Fruit fly (Drosophila melanogaster) whole organism, embryonic: ENCODE measurements around the gene CG14362.
A peak's percentile ranks its signal among the peaks of the same experiment; 100 is the strongest.

Experiments
- Atf-2 ChIP-seq: fragments of 200-800 bp; sonication (Bioruptor generic); optimal IDR thresholded peaks from 2 replicates; lab custom pipeline; 2016; ENCODE audit warnings: missing biosample characterization, missing genetic modification characterization
- Atf3 ChIP-seq: fragments of 200-800 bp; sonication (Bioruptor generic); optimal IDR thresholded peaks from 3 replicates; lab custom pipeline; 2016; ENCODE audit warnings: missing biosample characterization, missing genetic modification characterization
- B-H2 ChIP-seq: fragments of 200-800 bp; sonication (Bioruptor generic); optimal IDR thresholded peaks from 2 replicates; lab custom pipeline; 2018; ENCODE audit warnings: missing biosample characterization, mild to moderate bottlenecking, missing genetic modification characterization
- Bteb2 ChIP-seq: fragments of 200-800 bp; sonication (Bioruptor generic); optimal IDR thresholded peaks from 2 replicates; lab custom pipeline; 2016; ENCODE audit warnings: missing biosample characterization, missing genetic modification characterization
- CG10209 ChIP-seq: fragments of 200-800 bp; sonication (Bioruptor generic); optimal IDR thresholded peaks from 3 replicates; lab custom pipeline; 2017; ENCODE audit warnings: missing biosample characterization, mild to moderate bottlenecking, missing genetic modification characterization, missing genetic modification reagents
- CG10274 ChIP-seq: fragments of 200-800 bp; sonication (Bioruptor generic); optimal IDR thresholded peaks from 3 replicates; lab custom pipeline; 2017; ENCODE audit warnings: missing biosample characterization, mild to moderate bottlenecking, missing genetic modification characterization
- CG11560 ChIP-seq: fragments of 200-800 bp; sonication (Bioruptor generic); IDR thresholded peaks from 3 replicates; pipeline ENCODE4 v1.3.6; 2022; ENCODE audit warnings: missing biosample characterization, missing genetic modification characterization
- CG12071 ChIP-seq: fragments of 200-800 bp; sonication (Bioruptor generic); optimal IDR thresholded peaks from 3 replicates; lab custom pipeline; 2018; ENCODE audit warnings: missing biosample characterization, mild to moderate bottlenecking, missing genetic modification characterization
- CG12299 ChIP-seq: fragments of 200-800 bp; sonication (Bioruptor generic); optimal IDR thresholded peaks from 2 replicates; lab custom pipeline; 2018; ENCODE audit warnings: missing biosample characterization, mild to moderate bottlenecking, missing genetic modification characterization
- CG1529 ChIP-seq: fragments of 200-800 bp; sonication (Bioruptor generic); optimal IDR thresholded peaks from 3 replicates; lab custom pipeline; 2018; ENCODE audit warnings: missing biosample characterization, missing genetic modification characterization
- CG17612 ChIP-seq: fragments of 200-800 bp; sonication (Bioruptor generic); IDR thresholded peaks from 2 replicates; pipeline ENCODE4 v1.3.6; 2022; ENCODE audit warnings: missing biosample characterization, missing genetic modification characterization
- CG1792 ChIP-seq: fragments of 200-800 bp; sonication (Bioruptor generic); optimal IDR thresholded peaks from 2 replicates; lab custom pipeline; 2016; ENCODE audit warnings: missing biosample characterization, missing genetic modification characterization
- CG31224 ChIP-seq: fragments of 200-800 bp; sonication (Bioruptor generic); IDR thresholded peaks from 2 replicates; pipeline ENCODE4 v1.3.6; 2022; ENCODE audit warnings: missing biosample characterization, missing genetic modification characterization
- CG3281 ChIP-seq: fragments of 200-800 bp; sonication (Bioruptor generic); optimal IDR thresholded peaks from 3 replicates; lab custom pipeline; 2017; ENCODE audit warnings: missing biosample characterization, mild to moderate bottlenecking, missing genetic modification characterization
- CG3847 ChIP-seq: fragments of 200-800 bp; sonication (Bioruptor generic); IDR thresholded peaks from 2 replicates; pipeline ENCODE4 v1.3.6; 2022; ENCODE audit warnings: missing biosample characterization, missing genetic modification characterization
- CG42726 ChIP-seq: fragments of 200-800 bp; sonication (Bioruptor generic); IDR thresholded peaks from 2 replicates; pipeline ENCODE4 v1.3.6; 2022; ENCODE audit warnings: missing biosample characterization, missing genetic modification characterization; ENCODE audit not compliant: partially characterized antibody
- CG4282 ChIP-seq: fragments of 200-800 bp; sonication (Bioruptor generic); optimal IDR thresholded peaks from 2 replicates; lab custom pipeline; 2016; ENCODE audit warnings: missing biosample characterization, missing genetic modification characterization
- CG4730 ChIP-seq: fragments of 200-800 bp; sonication (Bioruptor generic); IDR thresholded peaks from 2 replicates; pipeline ENCODE4 v1.3.6; 2022; ENCODE audit warnings: missing biosample characterization, missing genetic modification characterization
- CG9215 ChIP-seq: fragments of 200-800 bp; sonication (Bioruptor generic); IDR thresholded peaks from 2 replicates; pipeline ENCODE4 v1.3.6; 2022; ENCODE audit warnings: missing biosample characterization, missing genetic modification characterization
- Dref ChIP-seq: fragments of 200-800 bp; sonication (Bioruptor generic); IDR thresholded peaks from 2 replicates; pipeline ENCODE4 v1.3.6; 2022; ENCODE audit warnings: missing biosample characterization, missing genetic modification characterization
- E2f2 ChIP-seq: fragments of 200-800 bp; sonication (Bioruptor generic); IDR thresholded peaks from 2 replicates; pipeline ENCODE4 v1.3.6; 2022; ENCODE audit warnings: missing biosample characterization, missing genetic modification characterization
- Ets65A ChIP-seq: fragments of 200-800 bp; sonication (Bioruptor generic); peaks from one replicate; lab custom pipeline; 2016; ENCODE audit warnings: missing biosample characterization, missing genetic modification characterization
- Fer1 ChIP-seq: fragments of 200-800 bp; sonication (Bioruptor generic); optimal IDR thresholded peaks from 2 replicates; lab custom pipeline; 2017; ENCODE audit warnings: missing biosample characterization, mild to moderate bottlenecking, missing genetic modification characterization
- Hand ChIP-seq: fragments of 200-800 bp; sonication (Bioruptor generic); optimal IDR thresholded peaks from 2 replicates; lab custom pipeline; 2017; ENCODE audit warnings: mild to moderate bottlenecking, missing biosample characterization, missing genetic modification reagents, missing genetic modification characterization
- Hr51 ChIP-seq, 2 experiments: fragments of 200-800 bp; sonication (Bioruptor generic); optimal IDR thresholded peaks; 2 replicates in 1 of 2; 3 replicates in 1 of 2; lab custom pipeline; 2016 to 2018; ENCODE audit warnings: missing biosample characterization in 2 of 2, missing genetic modification characterization in 2 of 2, mild to moderate bottlenecking in 1 of 2, moderate library complexity in 1 of 2
- Mad ChIP-seq: fragments of 200-800 bp; sonication (Bioruptor generic); optimal IDR thresholded peaks from 2 replicates; lab custom pipeline; 2016; ENCODE audit warnings: missing biosample characterization, missing genetic modification characterization
- Nf-YC ChIP-seq: fragments of 200-800 bp; optimal IDR thresholded peaks from 3 replicates; lab custom pipeline; 2019; ENCODE audit warnings: missing biosample characterization, mild to moderate bottlenecking, missing genetic modification characterization, moderate library complexity
- Optix ChIP-seq: fragments of 200-800 bp; sonication (Bioruptor generic); IDR thresholded peaks from 3 replicates; pipeline ENCODE4 v1.3.6; 2022; ENCODE audit warnings: missing biosample characterization, missing genetic modification characterization
- Poxn ChIP-seq: fragments of 200-800 bp; sonication (Bioruptor generic); IDR thresholded peaks from 2 replicates; pipeline ENCODE4 v1.3.6; 2022; ENCODE audit warnings: missing biosample characterization, missing genetic modification characterization
- Rx ChIP-seq: fragments of 200-800 bp; sonication (Bioruptor generic); IDR thresholded peaks from 2 replicates; pipeline ENCODE4 v1.3.6; 2022; ENCODE audit warnings: missing biosample characterization, missing genetic modification characterization
- Spps ChIP-seq: fragments of 200-800 bp; sonication (Bioruptor generic); optimal IDR thresholded peaks from 2 replicates; lab custom pipeline; 2018; ENCODE audit warnings: missing biosample characterization, mild to moderate bottlenecking, missing genetic modification characterization
- Vsx1 ChIP-seq: fragments of 200-800 bp; sonication (Bioruptor generic); optimal IDR thresholded peaks from 2 replicates; lab custom pipeline; 2017; ENCODE audit warnings: missing biosample characterization, mild to moderate bottlenecking, missing genetic modification characterization, missing genetic modification reagents
- ab ChIP-seq: fragments of 200-800 bp; sonication (Bioruptor generic); optimal IDR thresholded peaks from 2 replicates; lab custom pipeline; 2016; ENCODE audit warnings: missing biosample characterization, missing genetic modification characterization
- aop ChIP-seq: fragments of 200-800 bp; sonication (Bioruptor generic); IDR thresholded peaks from 2 replicates; pipeline ENCODE4 v1.3.6; 2022; ENCODE audit warnings: missing biosample characterization, missing genetic modification characterization
- bbx ChIP-seq: fragments of 200-800 bp; sonication (Bioruptor generic); IDR thresholded peaks from 2 replicates; pipeline ENCODE4 v1.3.6; 2022; ENCODE audit warnings: missing biosample characterization, missing genetic modification characterization; ENCODE audit not compliant: partially characterized antibody
- br ChIP-seq: fragments of >200 bp; optimal IDR thresholded peaks from 2 replicates; lab custom pipeline; 2017
- chinmo ChIP-seq: fragments of 200-800 bp; sonication (Bioruptor generic); IDR thresholded peaks from 4 replicates; pipeline ENCODE4 v1.3.6; 2022; ENCODE audit warnings: missing biosample characterization, missing genetic modification characterization; ENCODE audit not compliant: partially characterized antibody
- exex ChIP-seq: fragments of 200-800 bp; sonication (Bioruptor generic); optimal IDR thresholded peaks from 4 replicates; lab custom pipeline; 2018; ENCODE audit warnings: missing biosample characterization, mild to moderate bottlenecking, missing genetic modification characterization, moderate library complexity
- gsb ChIP-seq: fragments of 200-800 bp; sonication (Bioruptor generic); IDR thresholded peaks from 2 replicates; pipeline ENCODE4 v1.3.6; 2022; ENCODE audit warnings: missing biosample characterization, missing genetic modification characterization
- hkb ChIP-seq, 2 experiments: fragments of 200-800 bp in 1 of 2; fragments of >200 bp in 1 of 2; sonication (Bioruptor generic) in 1 of 2; IDR thresholded peaks in 1 of 2; optimal IDR thresholded peaks in 1 of 2; 2 replicates each; pipeline versions ENCODE4 v1.3.6 to Lab custom; 2017 to 2022; ENCODE audit warnings: missing biosample characterization in 1 of 2, missing genetic modification characterization in 1 of 2
- klu ChIP-seq: fragments of 200-800 bp; sonication (Bioruptor generic); IDR thresholded peaks from 2 replicates; pipeline ENCODE4 v1.3.6; 2022; ENCODE audit warnings: missing biosample characterization, missing genetic modification characterization
- lola ChIP-seq, 3 experiments: fragments of >200 bp in 2 of 3; fragments of 200-800 bp in 1 of 3; sonication (Bioruptor generic) in 1 of 3; optimal IDR thresholded peaks; 2 replicates each; lab custom pipeline; 2017 to 2019; ENCODE audit warnings: missing biosample characterization in 3 of 3, missing genetic modification characterization in 3 of 3, mild to moderate bottlenecking in 1 of 3, moderate library complexity in 1 of 3
- nom ChIP-seq: fragments of 200-800 bp; sonication (Bioruptor generic); optimal IDR thresholded peaks from 2 replicates; lab custom pipeline; 2017; ENCODE audit warnings: missing biosample characterization, missing genetic modification characterization, mild to moderate bottlenecking, moderate library complexity, missing genetic modification reagents
- repo ChIP-seq: fragments of 200-800 bp; sonication (Bioruptor generic); optimal IDR thresholded peaks from 2 replicates; lab custom pipeline; 2016; ENCODE audit warnings: missing biosample characterization, missing genetic modification characterization
- sd ChIP-seq: fragments of 200-800 bp; sonication (Bioruptor generic); optimal IDR thresholded peaks from 3 replicates; lab custom pipeline; 2018; ENCODE audit warnings: missing biosample characterization, mild to moderate bottlenecking, missing genetic modification characterization, moderate library complexity
- seq ChIP-seq: fragments of 200-800 bp; sonication (Bioruptor generic); IDR thresholded peaks from 2 replicates; pipeline ENCODE4 v1.3.6; 2022; ENCODE audit warnings: missing biosample characterization, missing genetic modification characterization
- sna ChIP-seq: fragments of 200-800 bp; sonication (Bioruptor generic); IDR thresholded peaks from 2 replicates; pipeline ENCODE4 v1.3.6; 2022; ENCODE audit warnings: missing biosample characterization, missing genetic modification characterization; ENCODE audit not compliant: partially characterized antibody
- sr ChIP-seq: fragments of 200-800 bp; sonication (Bioruptor generic); IDR thresholded peaks from 3 replicates; pipeline ENCODE4 v1.3.6; 2022; ENCODE audit warnings: missing biosample characterization, missing genetic modification characterization
- tio ChIP-seq: fragments of 200-800 bp; sonication (Bioruptor generic); optimal IDR thresholded peaks from 2 replicates; lab custom pipeline; 2017; ENCODE audit warnings: missing biosample characterization, missing genetic modification characterization, inconsistent platforms
- trh ChIP-seq: fragments of 200-800 bp; sonication (Bioruptor generic); optimal IDR thresholded peaks from 2 replicates; lab custom pipeline; 2016; ENCODE audit warnings: missing biosample characterization, missing genetic modification characterization
- ttk ChIP-seq: fragments of 200-800 bp; sonication (Bioruptor generic); IDR thresholded peaks from 2 replicates; pipeline ENCODE4 v2.1.2; 2022; ENCODE audit warnings: missing biosample characterization, missing genetic modification characterization
- z ChIP-seq: fragments of 200-800 bp; sonication (Bioruptor generic); IDR thresholded peaks from 3 replicates; pipeline ENCODE4 v1.3.6; 2022; ENCODE audit warnings: missing biosample characterization, missing genetic modification characterization

Gene CG14362

DNA sequence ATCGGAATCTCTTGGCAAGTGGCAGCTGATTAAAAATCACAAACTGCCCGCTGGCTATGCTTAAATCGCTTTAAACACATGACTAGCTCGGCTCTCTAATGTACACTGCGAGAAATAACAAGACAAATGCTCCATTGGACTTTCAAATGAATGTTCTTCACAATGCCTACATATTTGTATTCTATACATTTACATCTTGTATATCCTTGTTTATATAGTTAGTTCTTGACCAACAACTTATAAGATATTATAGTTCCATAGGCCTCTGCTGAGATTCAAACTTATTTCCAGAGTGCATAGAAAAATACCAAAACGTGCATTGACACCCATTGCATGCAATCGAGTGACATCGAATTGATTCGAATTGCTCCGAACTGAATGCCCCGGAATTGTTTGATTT, 37.6 kb upstream of the CG14362 start (continued):
- TF ChIP-seq Hand (GFP tag; lab: Kevin White, UChicago) (no peak), Rx (GFP tag; lab: Robert Waterston, UW) (peak; percentile 22; the same call in 1 of the 2 replicates), CG11560 (no peak), CG1529 (GFP tag; lab: Kevin White, UChicago) (peak; percentile 39), trh (GFP tag; lab: Kevin White, UChicago) (no peak), seq (GFP tag; lab: Robert Waterston, UW) (no peak), Poxn (no peak), Hr51 (GFP tag; optimal IDR thresholded peaks at IDR 0.05; lab: Kevin White, UChicago) (peak in 1 of 2 experiments; percentile 52), ttk (GFP tag; lab: Robert Waterston, UW) (peak; percentile 45), exex (tag; lab: Kevin White, UChicago) (no peak), CG10209 (GFP tag; lab: Kevin White, UChicago) (peak; percentile 18), CG42726 (GFP tag; lab: Robert Waterston, UW) (no peak), nom (GFP tag; lab: Kevin White, UChicago) (no peak), CG9215 (GFP tag; lab: Robert Waterston, UW) (no peak), Fer1 (GFP tag; lab: Kevin White, UChicago) (no peak), Dref (GFP tag; lab: Robert Waterston, UW) (no peak), gsb (GFP tag; lab: Robert Waterston, UW) (no peak), CG1792 (GFP tag; lab: Kevin White, UChicago) (no peak), Nf-YC (tag; lab: Kevin White, UChicago) (no peak), B-H2 (GFP tag; lab: Kevin White, UChicago) (no peak), aop (no peak), Bteb2 (GFP tag; lab: Kevin White, UChicago) (no peak), CG3281 (GFP tag; lab: Kevin White, UChicago) (no peak), E2f2 (0 out of 2 replicates have a peak, but pooled peaks have one; percentile 13), Optix (no peak), Ets65A (peak; percentile 93), lola (GFP tag; optimal IDR thresholded peaks at IDR 0.05; lab: Kevin White, UChicago) (peak in 1 of 3 experiments; percentile 30), CG12299 (tag; lab: Kevin White, UChicago) (no peak), CG4730 (GFP tag; lab: Robert Waterston, UW) (no peak), sd (peak; percentile 59), klu (GFP tag; lab: Robert Waterston, UW) (no peak), Vsx1 (GFP tag; lab: Kevin White, UChicago) (no peak), z (GFP tag; lab: Robert Waterston, UW) (no peak), CG4282 (GFP tag; lab: Kevin White, UChicago) (no peak), chinmo (no peak), CG10274 (GFP tag; lab: Kevin White, UChicago) (no peak), sna (GFP tag; lab: Robert Waterston, UW) (no peak), Atf3 (GFP tag; lab: Kevin White, UChicago) (no peak), CG3847 (no peak), bbx (no peak), CG12071 (no peak), CG31224 (GFP tag; lab: Robert Waterston, UW) (no peak), sr (GFP tag; lab: Robert Waterston, UW) (no peak), Spps (tag; lab: Kevin White, UChicago) (no peak), ab (GFP tag; lab: Kevin White, UChicago) (no peak), br (lab: Kevin White, UChicago) (no peak), CG17612 (GFP tag; lab: Robert Waterston, UW) (no peak), repo (GFP tag; lab: Kevin White, UChicago) (no peak), hkb (optimal IDR thresholded peaks at IDR 0.05; lab: Kevin White, UChicago) (no peak), hkb (GFP tag; IDR thresholded peaks at IDR 0.05; lab: Robert Waterston, UW) (no peak), Atf-2 (no peak), tio (GFP tag; lab: Kevin White, UChicago) (no peak), Mad (GFP tag; lab: Kevin White, UChicago) (no peak)
